Worm (Caenorhabditis elegans) whole organism, late embryonic: Measurements from ENCODE around the gene B0222.5.

ENCODE experiments used
- ahr-1 ChIP-seq: sonication (generic microtip); optimal IDR thresholded peaks from 2 replicates; lab custom pipeline; 2016; ENCODE audit warnings: missing genetic modification characterization, missing compliant biosample characterization
- ceh-34 ChIP-seq: sonication (generic microtip); optimal IDR thresholded peaks from 2 replicates; lab custom pipeline; 2016; ENCODE audit warnings: mild to moderate bottlenecking, missing genetic modification characterization, missing compliant biosample characterization
- ceh-48 ChIP-seq: sonication (generic microtip); optimal IDR thresholded peaks from 2 replicates; lab custom pipeline; 2016; ENCODE audit warnings: missing genetic modification characterization, inconsistent platforms, missing compliant biosample characterization
- hlh-8 ChIP-seq: sonication (generic microtip); optimal IDR thresholded peaks from 2 replicates; lab custom pipeline; 2016; ENCODE audit warnings: missing genotype, missing genetic modification characterization, missing compliant biosample characterization

- no peak for TF ChIP-seq ceh-34 (tag; lab: Kevin White, UChicago)
- TF ChIP-seq ahr-1 (tag; lab: Kevin White, UChicago) = no peak
- no peak for TF ChIP-seq hlh-8 (tag; lab: Kevin White, UChicago)
- no peak for TF ChIP-seq ceh-48 (tag; lab: Kevin White, UChicago)
These were observed 36.7 kb upstream of the B0222.5 start, which contains the start of gene sphr-1 for ce11 chrV:9191406-9191805.
